Fruit fly (Drosophila melanogaster): ENCODE results near the gene comm3.

The comm3 gene

dm6 chr3L:15646182-15646581, 1.4 kb downstream of the comm3 start (continued):
- TF ChIP-seq CG11560 (tag; IDR thresholded peaks at IDR 0.05) (no peak), CG30403 (GFP tag; optimal IDR thresholded peaks at IDR 0.05) (no peak), so (GFP tag; IDR thresholded peaks at IDR 0.05) (no peak), GATAe (GFP tag; conservative IDR thresholded peaks at IDR 0.05) (no peak), nmo (GFP tag; optimal IDR thresholded peaks at IDR 0.05) (no peak), pan (optimal IDR thresholded peaks at IDR 0.05) (no peak), pan (GFP tag; optimal IDR thresholded peaks at IDR 0.05 in 1 of 2, IDR thresholded peaks at IDR 0.05 in 1 of 2) (no peak), dmrt11E (tag; optimal IDR thresholded peaks at IDR 0.05) (peak; percentile 46), zen (tag; optimal IDR thresholded peaks at IDR 0.05) (peak; percentile 26), tup (GFP tag; optimal IDR thresholded peaks at IDR 0.05) (no peak), sd (tag; optimal IDR thresholded peaks at IDR 0.05) (no peak), bsh (GFP tag; optimal IDR thresholded peaks at IDR 0.05) (peak in 1 of 2 experiments; percentile 29), z (GFP tag; IDR thresholded peaks at IDR 0.05) (no peak), Ravus (GFP tag; IDR thresholded peaks at IDR 0.05) (no peak), HHEX (GFP tag; optimal IDR thresholded peaks at IDR 0.05) (no peak), CG3838 (GFP tag; optimal IDR thresholded peaks at IDR 0.05) (no peak), CG17829 (tag; optimal IDR thresholded peaks at IDR 0.05) (peak; percentile 5), Xrp1 (GFP tag; IDR thresholded peaks at IDR 0.05) (0 out of 2 replicates have a peak, but pooled peaks have one; percentile 24), Blimp-1 (GFP tag; optimal IDR thresholded peaks at IDR 0.05) (peak; percentile 3), CG2875 (GFP tag; optimal IDR thresholded peaks at IDR 0.05) (no peak), esg (GFP tag; conservative IDR thresholded peaks at IDR 0.05) (no peak), CG1529 (GFP tag; optimal IDR thresholded peaks at IDR 0.05) (no peak), klu (GFP tag; IDR thresholded peaks at IDR 0.05) (no peak), unc-4 (GFP tag; IDR thresholded peaks at IDR 0.05; ENCODE audit: partially characterized antibody) (no peak), CG14860 (GFP tag; IDR thresholded peaks at IDR 0.05; ENCODE audit: partially characterized antibody) (no peak), sens (GFP tag) (peak; percentile 70), CG11398 (GFP tag; optimal IDR thresholded peaks at IDR 0.05) (no peak), sna (GFP tag; IDR thresholded peaks at IDR 0.05; ENCODE audit: partially characterized antibody) (no peak), D19A (tag; optimal IDR thresholded peaks at IDR 0.05) (no peak), CG4424 (GFP tag; optimal IDR thresholded peaks at IDR 0.05) (no peak), CG13296 (GFP tag; optimal IDR thresholded peaks at IDR 0.05) (no peak), CG17568 (GFP tag; optimal IDR thresholded peaks at IDR 0.05) (no peak), gem (tag; optimal IDR thresholded peaks at IDR 0.05) (peak; percentile 35), CG2889 (GFP tag; IDR thresholded peaks at IDR 0.05) (no peak), CG17385 (GFP tag; optimal IDR thresholded peaks at IDR 0.05) (no peak), onecut (GFP tag; IDR thresholded peaks at IDR 0.05) (no peak), CG18262 (tag; optimal IDR thresholded peaks at IDR 0.05) (peak; percentile 10), CG13624 (GFP tag; optimal IDR thresholded peaks at IDR 0.05) (no peak), Sox102F (GFP tag; optimal IDR thresholded peaks at IDR 0.05) (peak; percentile 13), stc (GFP tag; IDR thresholded peaks at IDR 0.05) (no peak), H15 (GFP tag; IDR thresholded peaks at IDR 0.05) (no peak), prd (optimal IDR thresholded peaks at IDR 0.05) (no peak), prd (GFP tag; IDR thresholded peaks at IDR 0.05) (peak; percentile 38; the same call in 1 of the 3 replicates), CG8388 (GFP tag; optimal IDR thresholded peaks at IDR 0.05) (no peak), scrt (GFP tag; optimal IDR thresholded peaks at IDR 0.05) (no peak), ara (GFP tag; IDR thresholded peaks at IDR 0.05) (no peak), hth (optimal IDR thresholded peaks at IDR 0.05) (no peak), CG10654 (GFP tag; optimal IDR thresholded peaks at IDR 0.05) (no peak), CG3995 (GFP tag; optimal IDR thresholded peaks at IDR 0.05) (no peak), ham (GFP tag; IDR thresholded peaks at IDR 0.05) (no peak), zen2 (GFP tag; IDR thresholded peaks at IDR 0.05; ENCODE audit: partially characterized antibody) (no peak), CG1024 (GFP tag; IDR thresholded peaks at IDR 0.05) (no peak)
